Fruit fly (Drosophila melanogaster) whole organism, embryonic: ENCODE data around the gene CG11836.

ENCODE experiments used
- Asciz ChIP-seq: fragments of 200-800 bp; sonication (Bioruptor generic); optimal IDR thresholded peaks from 2 replicates; lab custom pipeline; 2017; ENCODE audit warnings: missing biosample characterization, mild to moderate bottlenecking, missing genetic modification characterization, missing genetic modification reagents
- Awh ChIP-seq: fragments of 200-800 bp; sonication (Bioruptor generic); IDR thresholded peaks from 2 replicates; pipeline ENCODE4, ENCODE4 v1.3.6; 2022; ENCODE audit warnings: missing biosample characterization, missing genetic modification characterization
- BtbVII ChIP-seq: fragments of 200-800 bp; sonication (Bioruptor generic); optimal IDR thresholded peaks from 3 replicates; lab custom pipeline; 2017; ENCODE audit warnings: missing biosample characterization, mild to moderate bottlenecking, missing genetic modification characterization
- CG10267 ChIP-seq: fragments of 200-800 bp; sonication (Bioruptor generic); optimal IDR thresholded peaks from 2 replicates; lab custom pipeline; 2018; ENCODE audit warnings: missing biosample characterization, mild to moderate bottlenecking, missing genetic modification characterization, moderate library complexity
- CG11398 ChIP-seq: fragments of 200-800 bp; sonication (Bioruptor generic); optimal IDR thresholded peaks from 2 replicates; lab custom pipeline; 2016; ENCODE audit warnings: missing biosample characterization, missing genetic modification characterization
- CG11723 ChIP-seq: fragments of 200-800 bp; sonication (Bioruptor generic); optimal IDR thresholded peaks from 2 replicates; lab custom pipeline; 2017; ENCODE audit warnings: missing biosample characterization, mild to moderate bottlenecking, missing genetic modification characterization
- CG12659 ChIP-seq: fragments of 200-800 bp; sonication (Bioruptor generic); optimal IDR thresholded peaks from 3 replicates; lab custom pipeline; 2017; ENCODE audit warnings: mild to moderate bottlenecking, missing biosample characterization, missing genetic modification reagents, missing genetic modification characterization
- CG13123 ChIP-seq: fragments of 200-800 bp; sonication (Bioruptor generic); optimal IDR thresholded peaks from 2 replicates; lab custom pipeline; 2016; ENCODE audit warnings: missing biosample characterization, missing genetic modification characterization
- CG14441 ChIP-seq: fragments of 200-800 bp; sonication (Bioruptor generic); IDR thresholded peaks from 2 replicates; pipeline ENCODE4 v1.3.6; 2022; ENCODE audit warnings: missing biosample characterization, missing genetic modification characterization
- CG14860 ChIP-seq: fragments of 200-800 bp; sonication (Bioruptor generic); IDR thresholded peaks from 3 replicates; pipeline ENCODE4 v1.3.6; 2022; ENCODE audit warnings: missing biosample characterization, missing genetic modification characterization; ENCODE audit not compliant: partially characterized antibody
- CG15696 ChIP-seq: fragments of 200-800 bp; sonication (Bioruptor generic); optimal IDR thresholded peaks from 2 replicates; lab custom pipeline; 2019; ENCODE audit warnings: missing biosample characterization, mild to moderate bottlenecking, missing genetic modification characterization, moderate library complexity
- CG17186 ChIP-seq: fragments of 200-800 bp; sonication (Bioruptor generic); optimal IDR thresholded peaks from 3 replicates; lab custom pipeline; 2017; ENCODE audit warnings: missing biosample characterization, missing genetic modification reagents, missing genetic modification characterization
- CG17361 ChIP-seq: fragments of 200-800 bp; sonication (Bioruptor generic); IDR thresholded peaks from 3 replicates; pipeline ENCODE4 v1.3.6; 2022; ENCODE audit warnings: missing biosample characterization, missing genetic modification characterization
- CG17568 ChIP-seq: fragments of 200-800 bp; sonication (Bioruptor generic); optimal IDR thresholded peaks from 2 replicates; lab custom pipeline; 2018; ENCODE audit warnings: missing biosample characterization, mild to moderate bottlenecking, missing genetic modification characterization, moderate library complexity
- CG2129 ChIP-seq: fragments of 200-800 bp; sonication (Bioruptor generic); IDR thresholded peaks from 2 replicates; pipeline ENCODE4 v1.3.6; 2022; ENCODE audit warnings: missing biosample characterization, missing genetic modification characterization; ENCODE audit not compliant: partially characterized antibody
- CG33557 ChIP-seq: fragments of 200-800 bp; sonication (Bioruptor generic); optimal IDR thresholded peaks from 2 replicates; lab custom pipeline; 2019; ENCODE audit warnings: missing biosample characterization, mild to moderate bottlenecking, missing genetic modification characterization, moderate library complexity
- CG4730 ChIP-seq: fragments of 200-800 bp; sonication (Bioruptor generic); IDR thresholded peaks from 2 replicates; pipeline ENCODE4 v1.3.6; 2022; ENCODE audit warnings: missing biosample characterization, missing genetic modification characterization
- CG5180 ChIP-seq: fragments of 200-800 bp; sonication (Bioruptor generic); optimal IDR thresholded peaks from 3 replicates; lab custom pipeline; 2017; ENCODE audit warnings: missing biosample characterization, missing genetic modification characterization, mild to moderate bottlenecking, moderate library complexity, missing genetic modification reagents
- CG9609 ChIP-seq: fragments of 200-800 bp; sonication (Bioruptor generic); optimal IDR thresholded peaks from 3 replicates; lab custom pipeline; 2016; ENCODE audit warnings: missing biosample characterization, missing genetic modification characterization
- Camta ChIP-seq: fragments of 200-800 bp; sonication (Bioruptor generic); optimal IDR thresholded peaks from 2 replicates; lab custom pipeline; 2016; ENCODE audit warnings: missing biosample characterization, missing genetic modification characterization
- Doc2 ChIP-seq: fragments of 200-800 bp; sonication (Bioruptor generic); IDR thresholded peaks from 2 replicates; pipeline ENCODE4 v1.3.6; 2022; ENCODE audit warnings: missing biosample characterization, missing genetic modification characterization
- Doc3 ChIP-seq: fragments of 200-800 bp; sonication (Bioruptor generic); IDR thresholded peaks from 3 replicates; pipeline ENCODE4 v1.3.6; 2022; ENCODE audit warnings: missing biosample characterization, missing genetic modification characterization; ENCODE audit not compliant: partially characterized antibody
- Hey ChIP-seq: fragments of 200-800 bp; sonication (Bioruptor generic); optimal IDR thresholded peaks from 3 replicates; lab custom pipeline; 2018; ENCODE audit warnings: missing biosample characterization, mild to moderate bottlenecking, missing genetic modification characterization
- Lim3 ChIP-seq: fragments of 200-800 bp; sonication (Bioruptor generic); IDR thresholded peaks from 2 replicates; pipeline ENCODE4 v1.3.6; 2022; ENCODE audit warnings: missing biosample characterization, missing genetic modification characterization
- Mrtf ChIP-seq: fragments of 200-800 bp; sonication (Bioruptor generic); IDR thresholded peaks from 3 replicates; pipeline ENCODE4 v1.3.6; 2022; ENCODE audit warnings: missing biosample characterization, missing genetic modification characterization
- Sry-δ ChIP-seq: fragments of 200-800 bp; sonication (Bioruptor generic); optimal IDR thresholded peaks from 2 replicates; lab custom pipeline; 2016; ENCODE audit warnings: missing biosample characterization, missing genetic modification characterization
- Trl ChIP-seq, 3 experiments: fragments of >200 bp in 2 of 3; fragments of 200-800 bp in 1 of 3; sonication (Bioruptor generic) in 1 of 3; optimal IDR thresholded peaks; 2 replicates in 1 of 3; 3 replicates in 2 of 3; lab custom pipeline; 2016 to 2017; ENCODE audit warnings: missing biosample characterization in 1 of 3, missing genetic modification characterization in 1 of 3
- Xrp1 ChIP-seq: fragments of 200-800 bp; sonication (Bioruptor generic); IDR thresholded peaks from 2 replicates; pipeline ENCODE4 v1.3.6; 2022; ENCODE audit warnings: missing biosample characterization, missing genetic modification characterization
- ase ChIP-seq: fragments of 200-800 bp; sonication (Bioruptor generic); IDR thresholded peaks from 3 replicates; pipeline ENCODE4 v1.3.6; 2022; ENCODE audit warnings: missing biosample characterization, missing genetic modification characterization
- dimm ChIP-seq: fragments of 200-800 bp; sonication (Bioruptor generic); IDR thresholded peaks from 2 replicates; pipeline ENCODE4 v1.3.6; 2022; ENCODE audit warnings: missing biosample characterization, missing genetic modification characterization
- fd3F ChIP-seq: fragments of 200-800 bp; sonication (Bioruptor generic); optimal IDR thresholded peaks from 2 replicates; lab custom pipeline; 2018; ENCODE audit warnings: missing biosample characterization, mild to moderate bottlenecking, missing genetic modification characterization, moderate library complexity
- gfzf ChIP-seq: fragments of 200-800 bp; sonication (Bioruptor generic); optimal IDR thresholded peaks from 2 replicates; lab custom pipeline; 2016; ENCODE audit warnings: missing biosample characterization, mild to moderate bottlenecking, missing genetic modification characterization, moderate library complexity
- hkb ChIP-seq, 2 experiments: fragments of 200-800 bp in 1 of 2; fragments of >200 bp in 1 of 2; sonication (Bioruptor generic) in 1 of 2; IDR thresholded peaks in 1 of 2; optimal IDR thresholded peaks in 1 of 2; 2 replicates each; pipeline versions ENCODE4 v1.3.6 to Lab custom; 2017 to 2022; ENCODE audit warnings: missing biosample characterization in 1 of 2, missing genetic modification characterization in 1 of 2
- kni ChIP-seq: fragments of 200-800 bp; sonication (Bioruptor generic); optimal IDR thresholded peaks from 3 replicates; lab custom pipeline; 2017; ENCODE audit warnings: mild to moderate bottlenecking, missing biosample characterization, missing genetic modification reagents, missing genetic modification characterization
- lbe ChIP-seq: fragments of 200-800 bp; sonication (Bioruptor generic); optimal IDR thresholded peaks from 2 replicates; lab custom pipeline; 2016; ENCODE audit warnings: missing biosample characterization, mild to moderate bottlenecking, missing genetic modification characterization
- luna ChIP-seq: fragments of 200-800 bp; sonication (Bioruptor generic); optimal IDR thresholded peaks from 2 replicates; lab custom pipeline; 2016; ENCODE audit warnings: missing biosample characterization, missing genetic modification characterization
- pb ChIP-seq: fragments of 200-800 bp; sonication (Bioruptor generic); optimal IDR thresholded peaks from 3 replicates; lab custom pipeline; 2016; ENCODE audit warnings: missing biosample characterization, missing genetic modification characterization
- psq ChIP-seq: fragments of 200-800 bp; sonication (Bioruptor generic); optimal IDR thresholded peaks from 2 replicates; lab custom pipeline; 2017; ENCODE audit warnings: missing biosample characterization, missing genetic modification characterization
- salm ChIP-seq: fragments of 200-800 bp; sonication (Bioruptor generic); optimal IDR thresholded peaks from 2 replicates; lab custom pipeline; 2018; ENCODE audit warnings: missing biosample characterization, mild to moderate bottlenecking, missing genetic modification characterization
- slbo ChIP-seq: fragments of 200-800 bp; sonication (Bioruptor generic); IDR thresholded peaks from 2 replicates; pipeline ENCODE4 v1.3.6; 2022; ENCODE audit warnings: missing biosample characterization, missing genetic modification characterization
- slou ChIP-seq: fragments of 200-800 bp; sonication (Bioruptor generic); optimal IDR thresholded peaks from 3 replicates; lab custom pipeline; 2016; ENCODE audit warnings: missing biosample characterization, missing genetic modification characterization
- sna ChIP-seq: fragments of 200-800 bp; sonication (Bioruptor generic); IDR thresholded peaks from 2 replicates; pipeline ENCODE4 v1.3.6; 2022; ENCODE audit warnings: missing biosample characterization, missing genetic modification characterization; ENCODE audit not compliant: partially characterized antibody
- sob ChIP-seq: fragments of 200-800 bp; sonication (Bioruptor generic); IDR thresholded peaks from 2 replicates; pipeline ENCODE4 v1.3.6; 2022; ENCODE audit warnings: missing biosample characterization, missing genetic modification characterization
- sr ChIP-seq: fragments of 200-800 bp; sonication (Bioruptor generic); IDR thresholded peaks from 3 replicates; pipeline ENCODE4 v1.3.6; 2022; ENCODE audit warnings: missing biosample characterization, missing genetic modification characterization
- tin ChIP-seq: fragments of 200-800 bp; sonication (Bioruptor generic); optimal IDR thresholded peaks from 3 replicates; lab custom pipeline; 2016; ENCODE audit warnings: missing biosample characterization, missing genetic modification characterization
- toy ChIP-seq: fragments of 200-800 bp; sonication (Bioruptor generic); IDR thresholded peaks from 2 replicates; pipeline ENCODE4 v1.3.6; 2022; ENCODE audit warnings: missing biosample characterization, missing genetic modification characterization
- tx ChIP-seq: fragments of 200-800 bp; sonication (Bioruptor generic); optimal IDR thresholded peaks from 2 replicates; lab custom pipeline; 2016; ENCODE audit warnings: missing biosample characterization, missing genetic modification characterization
- vvl ChIP-seq: fragments of 200-800 bp; sonication (Bioruptor generic); IDR thresholded peaks from 2 replicates; pipeline ENCODE4 v1.3.6; 2022; ENCODE audit warnings: missing biosample characterization, missing genetic modification characterization
- yki ChIP-seq: fragments of >200 bp; optimal IDR thresholded peaks from 3 replicates; lab custom pipeline; 2018

CG11836 gene

DNA sequence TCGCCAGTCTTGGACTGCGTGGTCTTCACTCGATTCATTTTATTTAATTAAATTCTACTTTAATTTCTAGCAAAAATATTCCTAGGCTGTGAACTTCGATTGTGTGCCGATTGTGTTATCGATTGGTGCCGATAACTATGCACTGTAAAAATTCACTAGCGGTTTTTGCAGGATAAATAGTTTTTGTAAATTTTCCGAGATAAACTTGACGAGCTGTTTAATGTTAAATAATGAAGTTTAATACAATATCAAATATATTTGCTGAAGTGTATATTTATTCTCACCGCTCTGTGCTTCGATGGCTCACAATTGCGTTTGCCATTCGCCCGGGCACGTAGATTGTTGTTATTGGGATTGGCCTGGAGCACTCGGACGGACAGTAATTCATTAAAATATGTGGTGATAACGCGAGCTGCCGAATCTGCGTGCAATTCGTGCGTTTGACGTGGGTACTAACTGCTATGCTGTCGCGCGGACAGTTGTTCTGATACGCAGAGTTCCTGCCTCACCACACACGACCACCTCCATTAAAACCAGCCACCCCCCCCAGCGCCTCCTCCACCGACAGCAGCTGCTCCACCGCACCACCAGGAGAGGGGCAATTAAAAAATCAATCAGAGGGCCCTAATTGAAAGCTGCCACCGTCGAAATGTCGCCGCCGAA lies 45.9 kb upstream of the CG11836 start, which contains the start of the genes EMC6 and Hr96 (continued):
- TF ChIP-seq psq (peak; percentile 78), Doc2 (GFP tag; lab: Robert Waterston, UW) (peak; percentile 61; the same call in 1 of the 2 replicates), Mrtf (peak; percentile 91), CG4730 (peak; percentile 93), CG10267 (tag; lab: Kevin White, UChicago) (peak; percentile 88), CG33557 (peak; percentile 79), CG9609 (GFP tag; lab: Kevin White, UChicago) (peak; percentile 91), CG14860 (peak; percentile 64), Hey (tag; lab: Kevin White, UChicago) (peak; percentile 67), gfzf (GFP tag; lab: Kevin White, UChicago) (peak; percentile 66), CG2129 (0 out of 2 replicates have a peak, but pooled peaks have one; percentile 4), Doc3 (GFP tag; lab: Robert Waterston, UW) (peak; percentile 55; the same call in 1 of the 3 replicates), sr (GFP tag; lab: Robert Waterston, UW) (peak; percentile 73; the same call in 2 of the 3 replicates), ase (GFP tag; lab: Robert Waterston, UW) (peak; percentile 90), Xrp1 (GFP tag; lab: Robert Waterston, UW) (peak; percentile 96), CG17186 (peak; percentile 87), CG13123 (no peak), toy (GFP tag; lab: Robert Waterston, UW) (peak; percentile 78), CG15696 (tag; lab: Kevin White, UChicago) (peak; percentile 92), BtbVII (GFP tag; lab: Kevin White, UChicago) (peak; percentile 83), slou (GFP tag; lab: Kevin White, UChicago) (no peak), yki (lab: Kevin White, UChicago) (no peak), tin (peak; percentile 94), CG11723 (GFP tag; lab: Kevin White, UChicago) (no peak), dimm (GFP tag; lab: Robert Waterston, UW) (peak; percentile 75), Camta (GFP tag; lab: Kevin White, UChicago) (peak; percentile 93), Lim3 (GFP tag; lab: Robert Waterston, UW) (peak; percentile 72), sob (GFP tag; lab: Robert Waterston, UW) (peak; percentile 96), CG11398 (peak; percentile 82), pb (peak; percentile 69), tx (GFP tag; lab: Kevin White, UChicago) (peak; percentile 91), sna (GFP tag; lab: Robert Waterston, UW) (peak; percentile 75; the same call in 1 of the 2 replicates), Awh (GFP tag; lab: Robert Waterston, UW) (peak; percentile 92), CG12659 (GFP tag; lab: Kevin White, UChicago) (peak; percentile 97), hkb (optimal IDR thresholded peaks at IDR 0.05; lab: Kevin White, UChicago) (no peak), hkb (GFP tag; IDR thresholded peaks at IDR 0.05; lab: Robert Waterston, UW) (peak; percentile 91), fd3F (peak; percentile 91), CG17361 (peak; percentile 93), CG5180 (no peak), lbe (GFP tag; lab: Kevin White, UChicago) (peak; percentile 92), salm (peak; percentile 84), slbo (peak; percentile 97), CG14441 (GFP tag; lab: Robert Waterston, UW) (peak; percentile 93), CG17568 (GFP tag; lab: Kevin White, UChicago) (no peak), vvl (GFP tag; lab: Robert Waterston, UW) (peak; percentile 96), kni (peak; percentile 76), luna (GFP tag; lab: Kevin White, UChicago) (peak; percentile 89), Trl (optimal IDR thresholded peaks at IDR 0.05; lab: Kevin White, UChicago) (no peak), Trl (GFP tag; optimal IDR thresholded peaks at IDR 0.05; lab: Kevin White, UChicago) (peak; percentile 95), Sry-δ (GFP tag; lab: Kevin White, UChicago) (peak; percentile 76), Asciz (GFP tag; lab: Kevin White, UChicago) (peak; percentile 83)
